Fruit fly (Drosophila melanogaster): Measurements from ENCODE around the gene CG43155.

The CG43155 gene

DNA sequence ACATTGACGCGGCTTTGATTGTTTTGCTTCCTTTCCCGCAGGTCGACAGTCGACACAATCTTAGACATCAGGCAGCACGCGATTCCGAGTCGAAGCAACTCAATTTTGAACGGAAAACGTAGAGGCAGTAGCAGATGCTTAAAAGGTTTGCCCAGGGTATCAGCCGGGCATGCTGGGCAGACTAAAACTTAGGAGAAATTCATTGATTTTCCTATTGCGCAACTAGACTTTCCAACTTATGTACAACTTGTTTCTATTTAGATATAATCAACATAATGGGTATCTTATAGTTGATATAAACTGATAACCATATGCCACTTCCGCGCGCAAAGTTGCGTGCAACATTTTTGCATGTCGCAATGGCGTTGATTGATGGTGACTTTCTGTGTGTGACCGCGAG lies 7.2 kb downstream of the CG43155 start (continued):
- TF ChIP-seq CG10147 (GFP tag; optimal IDR thresholded peaks at IDR 0.05) (no peak), CG12155 (GFP tag; optimal IDR thresholded peaks at IDR 0.05) (no peak), CG15073 (GFP tag; optimal IDR thresholded peaks at IDR 0.05) (no peak), CG14710 (tag; optimal IDR thresholded peaks at IDR 0.05) (no peak), disco-r (GFP tag; optimal IDR thresholded peaks at IDR 0.05) (no peak), CG7786 (GFP tag; optimal IDR thresholded peaks at IDR 0.05) (no peak), Xbp1 (GFP tag; optimal IDR thresholded peaks at IDR 0.05) (peak; percentile 5), croc (GFP tag; conservative IDR thresholded peaks at IDR 0.05) (no peak), mam (GFP tag; optimal IDR thresholded peaks at IDR 0.05) (peak; percentile 22), CG3407 (GFP tag; optimal IDR thresholded peaks at IDR 0.05) (no peak), Sox102F (GFP tag; optimal IDR thresholded peaks at IDR 0.05) (peak; percentile 25), Side (GFP tag; optimal IDR thresholded peaks at IDR 0.05) (no peak), CG10543 (GFP tag; optimal IDR thresholded peaks at IDR 0.05) (no peak), CG30431 (GFP tag; optimal IDR thresholded peaks at IDR 0.05) (no peak), Eip74EF (GFP tag; optimal IDR thresholded peaks at IDR 0.05) (no peak), Fer3 (tag; optimal IDR thresholded peaks at IDR 0.05) (no peak), salm (tag; optimal IDR thresholded peaks at IDR 0.05) (no peak), CG8089 (GFP tag; optimal IDR thresholded peaks at IDR 0.05) (no peak), Meics (GFP tag; optimal IDR thresholded peaks at IDR 0.05) (no peak), CG8765 (GFP tag; IDR thresholded peaks at IDR 0.05) (no peak), seq (GFP tag; IDR thresholded peaks at IDR 0.05) (no peak), CG18476 (GFP tag; optimal IDR thresholded peaks at IDR 0.05) (no peak), CG4282 (GFP tag; optimal IDR thresholded peaks at IDR 0.05) (no peak), klu (GFP tag; IDR thresholded peaks at IDR 0.05) (no peak), run (tag; optimal IDR thresholded peaks at IDR 0.05) (no peak), CG10321 (GFP tag; IDR thresholded peaks at IDR 0.05) (no peak), CG8359 (GFP tag; optimal IDR thresholded peaks at IDR 0.05; ENCODE audit: borderline replicate concordance) (no peak), CG4730 (GFP tag; IDR thresholded peaks at IDR 0.05) (no peak), CG15696 (tag; optimal IDR thresholded peaks at IDR 0.05) (no peak), CG2199 (GFP tag; IDR thresholded peaks at IDR 0.05) (no peak), hkb (optimal IDR thresholded peaks at IDR 0.05) (no peak), hkb (GFP tag; IDR thresholded peaks at IDR 0.05) (0 out of 2 replicates have a peak, but pooled peaks have one; percentile 18), cato (GFP tag; optimal IDR thresholded peaks at IDR 0.05; ENCODE audit: borderline replicate concordance) (no peak), CG15514 (GFP tag; optimal IDR thresholded peaks at IDR 0.05) (no peak), HHEX (GFP tag; optimal IDR thresholded peaks at IDR 0.05) (no peak), crp (GFP tag; optimal IDR thresholded peaks at IDR 0.05) (no peak), mld (GFP tag; IDR thresholded peaks at IDR 0.05; ENCODE audit: partially characterized antibody) (no peak), CG13296 (GFP tag; optimal IDR thresholded peaks at IDR 0.05) (no peak), Ets65A (GFP tag) (peak; percentile 87), CG11723 (GFP tag; optimal IDR thresholded peaks at IDR 0.05) (no peak), kni (GFP tag; optimal IDR thresholded peaks at IDR 0.05) (no peak), CG11560 (tag; IDR thresholded peaks at IDR 0.05) (no peak), jigr1 (GFP tag; IDR thresholded peaks at IDR 0.05) (no peak), ttk (GFP tag; IDR thresholded peaks at IDR 0.05) (no peak), MTF-1 (GFP tag; optimal IDR thresholded peaks at IDR 0.05; ENCODE audit: borderline replicate concordance) (no peak), CG8281 (tag; optimal IDR thresholded peaks at IDR 0.05) (no peak), az2 (GFP tag; optimal IDR thresholded peaks at IDR 0.05) (no peak), jing (GFP tag; optimal IDR thresholded peaks at IDR 0.05) (no peak), wor (GFP tag; IDR thresholded peaks at IDR 0.05) (no peak), Atf-2 (GFP tag; optimal IDR thresholded peaks at IDR 0.05) (no peak), CG7963 (GFP tag; IDR thresholded peaks at IDR 0.05; ENCODE audit: partially characterized antibody) (no peak)
